Worm (Caenorhabditis elegans) whole organism, L2 larva: ENCODE measurements around the gene nphp-1.

Experiments used
- ceh-82 ChIP-seq: fragments of 150-350 bp; optimal IDR thresholded peaks from 2 replicates; lab custom pipeline; 2014; ENCODE audit warnings: missing biosample characterization, missing genetic modification characterization
- elt-3 ChIP-seq: sonication (generic microtip); optimal IDR thresholded peaks from 2 replicates; lab custom pipeline; 2017; ENCODE audit warnings: missing biosample characterization, missing genetic modification characterization
- lin-39 ChIP-seq: fragments of 150-350 bp; optimal IDR thresholded peaks from 2 replicates; lab custom pipeline; 2014; ENCODE audit warnings: missing biosample characterization, missing genetic modification reagents, missing genetic modification characterization
- nhr-23 ChIP-seq: fragments of 150-350 bp; optimal IDR thresholded peaks from 2 replicates; lab custom pipeline; 2014; ENCODE audit warnings: missing biosample characterization, missing genetic modification reagents, missing genetic modification characterization

DNA sequence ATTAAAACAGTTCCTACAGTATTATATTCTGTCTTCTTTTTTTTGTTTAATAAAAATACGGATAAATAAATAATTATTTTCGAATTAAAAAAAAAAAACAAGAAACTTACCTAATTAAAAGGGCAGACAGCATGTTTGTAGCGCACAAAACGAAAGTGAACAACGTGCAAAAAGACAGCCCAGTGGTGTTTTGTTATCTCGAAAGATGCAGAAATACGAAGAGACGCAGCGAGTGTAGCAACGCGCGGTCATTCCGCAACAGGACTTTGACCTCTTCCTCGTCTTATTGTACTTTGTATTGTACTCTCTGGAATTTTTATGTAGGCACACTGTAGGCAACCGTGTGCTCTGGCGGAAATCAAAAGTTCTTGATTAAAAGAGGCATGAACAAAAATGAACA, 41.6 kb upstream of the nphp-1 start, which contains the start of gene gbh-1:
- TF ChIP-seq ceh-82 = no peak
- TF ChIP-seq lin-39 (tag; lab: Kevin White, UChicago) = no peak
- TF ChIP-seq elt-3 = no peak
- TF ChIP-seq nhr-23 (tag; lab: Kevin White, UChicago) = no peak
